Fruit fly (Drosophila melanogaster) whole organism, embryonic: ENCODE measurements around the gene Kal1.

Experiments used
- Adf1 ChIP-seq: fragments of 200-800 bp; sonication (Bioruptor generic); IDR thresholded peaks from 2 replicates; pipeline ENCODE4 v1.3.6; 2022; ENCODE audit warnings: missing biosample characterization, missing genetic modification characterization
- Awh ChIP-seq: fragments of 200-800 bp; sonication (Bioruptor generic); IDR thresholded peaks from 2 replicates; pipeline ENCODE4, ENCODE4 v1.3.6; 2022; ENCODE audit warnings: missing biosample characterization, missing genetic modification characterization
- CG1024 ChIP-seq: fragments of 200-800 bp; sonication (Bioruptor generic); IDR thresholded peaks from 2 replicates; pipeline ENCODE4 v1.3.6; 2022; ENCODE audit warnings: missing biosample characterization, missing genetic modification characterization
- CG10321 ChIP-seq: fragments of 200-800 bp; sonication (Bioruptor generic); IDR thresholded peaks from 2 replicates; pipeline ENCODE4 v1.3.6; 2022; ENCODE audit warnings: missing biosample characterization, missing genetic modification characterization
- CG10543 ChIP-seq: fragments of 200-800 bp; sonication (Bioruptor generic); optimal IDR thresholded peaks from 3 replicates; lab custom pipeline; 2017; ENCODE audit warnings: missing biosample characterization, mild to moderate bottlenecking, missing genetic modification characterization, moderate library complexity
- CG12769 ChIP-seq: fragments of 200-800 bp; sonication (Bioruptor generic); optimal IDR thresholded peaks from 2 replicates; lab custom pipeline; 2019; ENCODE audit warnings: missing biosample characterization, mild to moderate bottlenecking, missing genetic modification characterization, moderate library complexity
- CG1647 ChIP-seq: fragments of 200-800 bp; sonication (Bioruptor generic); optimal IDR thresholded peaks from 3 replicates; lab custom pipeline; 2016; ENCODE audit warnings: missing biosample characterization, missing genetic modification characterization
- CG17359 ChIP-seq: fragments of 200-800 bp; sonication (Bioruptor generic); optimal IDR thresholded peaks from 3 replicates; lab custom pipeline; 2018; ENCODE audit warnings: missing biosample characterization, mild to moderate bottlenecking, missing genetic modification characterization, moderate library complexity
- CG17568 ChIP-seq: fragments of 200-800 bp; sonication (Bioruptor generic); optimal IDR thresholded peaks from 2 replicates; lab custom pipeline; 2018; ENCODE audit warnings: missing biosample characterization, mild to moderate bottlenecking, missing genetic modification characterization, moderate library complexity
- CG18599 ChIP-seq: fragments of 200-800 bp; sonication (Bioruptor generic); optimal IDR thresholded peaks from 3 replicates; lab custom pipeline; 2017; ENCODE audit warnings: missing biosample characterization, missing genetic modification characterization, mild to moderate bottlenecking, moderate library complexity, missing genetic modification reagents
- CG3065 ChIP-seq: fragments of 200-800 bp; sonication (Bioruptor generic); optimal IDR thresholded peaks from 2 replicates; lab custom pipeline; 2016; ENCODE audit warnings: missing biosample characterization, missing genetic modification characterization
- CG31224 ChIP-seq: fragments of 200-800 bp; sonication (Bioruptor generic); IDR thresholded peaks from 2 replicates; pipeline ENCODE4 v1.3.6; 2022; ENCODE audit warnings: missing biosample characterization, missing genetic modification characterization
- CG3995 ChIP-seq: fragments of 200-800 bp; sonication (Bioruptor generic); optimal IDR thresholded peaks from 3 replicates; lab custom pipeline; 2016; ENCODE audit warnings: missing biosample characterization, missing genetic modification characterization
- CG6254 ChIP-seq: fragments of 200-800 bp; sonication (Bioruptor generic); optimal IDR thresholded peaks from 3 replicates; lab custom pipeline; 2017; ENCODE audit warnings: mild to moderate bottlenecking, missing biosample characterization, missing genetic modification reagents, missing genetic modification characterization
- CG6272 ChIP-seq: fragments of 200-800 bp; sonication (Bioruptor generic); IDR thresholded peaks from 2 replicates; pipeline ENCODE4 v1.3.6; 2022; ENCODE audit warnings: missing biosample characterization, missing genetic modification characterization
- CG7786 ChIP-seq: fragments of 200-800 bp; sonication (Bioruptor generic); optimal IDR thresholded peaks from 2 replicates; lab custom pipeline; 2016; ENCODE audit warnings: missing biosample characterization, missing genetic modification characterization
- CG9797 ChIP-seq: fragments of 200-800 bp; sonication (Bioruptor generic); optimal IDR thresholded peaks from 3 replicates; lab custom pipeline; 2018; ENCODE audit warnings: missing biosample characterization, mild to moderate bottlenecking, missing genetic modification characterization
- CG9817 ChIP-seq: fragments of 200-800 bp; sonication (Bioruptor generic); optimal IDR thresholded peaks from 2 replicates; lab custom pipeline; 2018; ENCODE audit warnings: missing biosample characterization, mild to moderate bottlenecking, missing genetic modification characterization, moderate library complexity
- CrebB ChIP-seq: fragments of 200-800 bp; sonication (Bioruptor generic); optimal IDR thresholded peaks from 3 replicates; lab custom pipeline; 2018; ENCODE audit warnings: missing biosample characterization, mild to moderate bottlenecking, missing genetic modification characterization
- Doc3 ChIP-seq: fragments of 200-800 bp; sonication (Bioruptor generic); IDR thresholded peaks from 3 replicates; pipeline ENCODE4 v1.3.6; 2022; ENCODE audit warnings: missing biosample characterization, missing genetic modification characterization; ENCODE audit not compliant: partially characterized antibody
- Dref ChIP-seq: fragments of 200-800 bp; sonication (Bioruptor generic); IDR thresholded peaks from 2 replicates; pipeline ENCODE4 v1.3.6; 2022; ENCODE audit warnings: missing biosample characterization, missing genetic modification characterization
- Gsc ChIP-seq: fragments of 200-800 bp; sonication (Bioruptor generic); IDR thresholded peaks from 2 replicates; pipeline ENCODE4 v1.3.6; 2022; ENCODE audit warnings: missing biosample characterization, missing genetic modification characterization
- MESR4 ChIP-seq: fragments of 200-800 bp; sonication (Bioruptor generic); optimal IDR thresholded peaks from 2 replicates; lab custom pipeline; 2018; ENCODE audit warnings: missing biosample characterization, mild to moderate bottlenecking, missing genetic modification characterization, moderate library complexity
- Meics ChIP-seq: fragments of 200-800 bp; sonication (Bioruptor generic); optimal IDR thresholded peaks from 2 replicates; lab custom pipeline; 2017; ENCODE audit warnings: missing biosample characterization, mild to moderate bottlenecking, missing genetic modification characterization
- NC2α ChIP-seq: fragments of 200-800 bp; sonication (Bioruptor generic); optimal IDR thresholded peaks from 2 replicates; lab custom pipeline; 2016; ENCODE audit warnings: missing biosample characterization, missing genetic modification characterization
- Neu2 ChIP-seq: fragments of 200-800 bp; sonication (Bioruptor generic); optimal IDR thresholded peaks from 3 replicates; lab custom pipeline; 2016; ENCODE audit warnings: missing biosample characterization, missing genetic modification characterization, borderline replicate concordance
- Side ChIP-seq: fragments of 200-800 bp; sonication (Bioruptor generic); optimal IDR thresholded peaks from 2 replicates; lab custom pipeline; 2016; ENCODE audit warnings: missing biosample characterization, missing genetic modification characterization
- Trl ChIP-seq, 3 experiments: fragments of >200 bp in 2 of 3; fragments of 200-800 bp in 1 of 3; sonication (Bioruptor generic) in 1 of 3; optimal IDR thresholded peaks; 2 replicates in 1 of 3; 3 replicates in 2 of 3; lab custom pipeline; 2016 to 2017; ENCODE audit warnings: missing biosample characterization in 1 of 3, missing genetic modification characterization in 1 of 3
- ab ChIP-seq: fragments of 200-800 bp; sonication (Bioruptor generic); optimal IDR thresholded peaks from 2 replicates; lab custom pipeline; 2016; ENCODE audit warnings: missing biosample characterization, missing genetic modification characterization
- abd-A ChIP-seq: fragments of 200-800 bp; sonication (Bioruptor generic); optimal IDR thresholded peaks from 3 replicates; lab custom pipeline; 2019; ENCODE audit warnings: missing biosample characterization, mild to moderate bottlenecking, missing genetic modification characterization, moderate library complexity
- amos ChIP-seq: fragments of 200-800 bp; sonication (Bioruptor generic); IDR thresholded peaks from 2 replicates; pipeline ENCODE4 v1.3.6; 2022; ENCODE audit warnings: missing biosample characterization, missing genetic modification characterization; ENCODE audit not compliant: partially characterized antibody
- ap ChIP-seq: fragments of 200-800 bp; sonication (Bioruptor generic); IDR thresholded peaks from 2 replicates; pipeline ENCODE4 v1.3.6; 2022; ENCODE audit warnings: missing biosample characterization, missing genetic modification characterization
- ato ChIP-seq: fragments of 200-800 bp; sonication (Bioruptor generic); IDR thresholded peaks from 2 replicates; pipeline ENCODE4 v1.3.6; 2022; ENCODE audit warnings: missing biosample characterization, missing genetic modification characterization; ENCODE audit not compliant: partially characterized antibody
- chn ChIP-seq: fragments of 200-800 bp; sonication (Bioruptor generic); optimal IDR thresholded peaks from 2 replicates; lab custom pipeline; 2016; ENCODE audit warnings: missing biosample characterization, missing genetic modification characterization
- corto ChIP-seq: fragments of 200-800 bp; sonication (Bioruptor generic); optimal IDR thresholded peaks from 2 replicates; lab custom pipeline; 2016; ENCODE audit warnings: missing biosample characterization, mild to moderate bottlenecking, missing genetic modification characterization, moderate library complexity
- croc ChIP-seq: fragments of 200-800 bp; sonication (Bioruptor generic); conservative IDR thresholded peaks from 3 replicates; pipeline ENCODE4 v1.3.6; 2022; ENCODE audit warnings: missing biosample characterization, missing genetic modification characterization
- crp ChIP-seq, 2 experiments: fragments of 200-800 bp; sonication (Bioruptor generic); optimal IDR thresholded peaks; 2 replicates in 1 of 2; 3 replicates in 1 of 2; lab custom pipeline; 2017; ENCODE audit warnings: missing biosample characterization in 2 of 2, missing genetic modification characterization in 2 of 2, mild to moderate bottlenecking in 1 of 2, moderate library complexity in 1 of 2
- dan ChIP-seq: fragments of 200-800 bp; sonication (Bioruptor generic); IDR thresholded peaks from 2 replicates; pipeline ENCODE4 v1.3.6; 2022; ENCODE audit warnings: missing biosample characterization, missing genetic modification characterization
- dmrt99B ChIP-seq: fragments of 200-800 bp; sonication (Bioruptor generic); optimal IDR thresholded peaks from 2 replicates; lab custom pipeline; 2018; ENCODE audit warnings: missing biosample characterization, mild to moderate bottlenecking, missing genetic modification characterization, moderate library complexity
- fru ChIP-seq: fragments of >200 bp; optimal IDR thresholded peaks from 2 replicates; lab custom pipeline; 2017
- gcm ChIP-seq: fragments of 200-800 bp; sonication (Bioruptor generic); optimal IDR thresholded peaks from 2 replicates; lab custom pipeline; 2019; ENCODE audit warnings: missing biosample characterization, mild to moderate bottlenecking, missing genetic modification characterization, moderate library complexity
- grau ChIP-seq: fragments of 200-800 bp; optimal IDR thresholded peaks from 3 replicates; lab custom pipeline; 2019; ENCODE audit warnings: missing biosample characterization, mild to moderate bottlenecking, missing genetic modification characterization, moderate library complexity
- h ChIP-seq: fragments of >200 bp; optimal IDR thresholded peaks from 2 replicates; lab custom pipeline; 2017
- nau ChIP-seq: fragments of 200-800 bp; sonication (Bioruptor generic); optimal IDR thresholded peaks from 3 replicates; lab custom pipeline; 2017; ENCODE audit warnings: missing biosample characterization, mild to moderate bottlenecking, missing genetic modification characterization, missing genetic modification reagents
- ranshi ChIP-seq: fragments of 200-800 bp; sonication (Bioruptor generic); IDR thresholded peaks from 2 replicates; pipeline ENCODE4 v1.3.6; 2022; ENCODE audit warnings: missing biosample characterization, missing genetic modification characterization
- sr ChIP-seq: fragments of 200-800 bp; sonication (Bioruptor generic); IDR thresholded peaks from 3 replicates; pipeline ENCODE4 v1.3.6; 2022; ENCODE audit warnings: missing biosample characterization, missing genetic modification characterization
- tap ChIP-seq: fragments of 200-800 bp; optimal IDR thresholded peaks from 3 replicates; lab custom pipeline; 2019; ENCODE audit warnings: missing biosample characterization, mild to moderate bottlenecking, missing genetic modification characterization, moderate library complexity
- tup ChIP-seq: fragments of 200-800 bp; sonication (Bioruptor generic); optimal IDR thresholded peaks from 2 replicates; lab custom pipeline; 2016; ENCODE audit warnings: missing biosample characterization, mild to moderate bottlenecking, missing genetic modification characterization, moderate library complexity
- unpg ChIP-seq: fragments of 200-800 bp; sonication (Bioruptor generic); optimal IDR thresholded peaks from 3 replicates; lab custom pipeline; 2018; ENCODE audit warnings: missing biosample characterization, mild to moderate bottlenecking, missing genetic modification characterization, moderate library complexity

The Kal1 gene

DNA sequence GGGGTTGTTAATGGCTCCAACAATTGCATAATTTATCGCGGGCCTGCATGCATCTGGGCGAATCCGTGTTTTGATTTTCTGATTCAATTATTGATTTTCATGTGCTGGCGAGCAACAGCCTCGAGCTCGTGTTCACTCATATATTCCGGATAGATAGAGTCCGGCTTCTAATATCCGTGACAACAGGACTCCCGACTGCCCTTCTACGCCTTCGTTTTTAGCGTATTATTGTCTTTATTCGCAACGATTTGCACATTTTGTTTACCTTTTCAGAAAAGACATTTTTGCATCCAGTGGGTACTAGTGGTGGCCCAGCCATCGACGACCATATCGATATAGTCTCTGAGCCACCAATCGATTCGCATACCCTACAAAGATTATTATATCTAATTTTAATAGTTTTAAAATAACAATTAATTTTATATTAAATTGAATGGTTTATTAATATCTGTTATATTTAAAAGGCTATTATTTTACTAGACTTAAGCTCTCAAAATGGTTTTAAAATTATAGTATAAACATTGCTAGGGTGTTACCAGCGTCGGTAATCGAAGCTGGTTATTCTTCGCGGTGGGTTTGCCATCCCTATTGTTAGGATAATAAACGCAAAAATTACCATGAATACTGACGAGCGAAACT, 20.1 kb downstream of the Kal1 start, which contains the start of the genes Myo95E and TBC1d7 (continued):
- peak; percentile 70 for TF ChIP-seq chn
- peak; percentile 86 for TF ChIP-seq CG1024
- peak; percentile 69 for TF ChIP-seq CG10321 (GFP tag; lab: Robert Waterston, UW)
- TF ChIP-seq Doc3 (GFP tag; lab: Robert Waterston, UW), result peak; percentile 57; the same call in 2 of the 3 replicates
- TF ChIP-seq CG1647 (GFP tag; lab: Kevin White, UChicago), result peak; percentile 53
- TF ChIP-seq CG6272 (GFP tag; lab: Robert Waterston, UW), result peak; percentile 96
- no peak for TF ChIP-seq NC2α (GFP tag; lab: Kevin White, UChicago)
- no peak for TF ChIP-seq fru (lab: Kevin White, UChicago)
- TF ChIP-seq CG3995 (GFP tag; lab: Kevin White, UChicago), result peak; percentile 70
- peak; percentile 46 for TF ChIP-seq CG9797 (GFP tag; lab: Kevin White, UChicago)
- no peak for TF ChIP-seq tap (tag; lab: Kevin White, UChicago)
- TF ChIP-seq CrebB (tag; lab: Kevin White, UChicago), result peak; percentile 60
- peak; percentile 39; the same call in 1 of the 3 replicates for TF ChIP-seq sr (GFP tag; lab: Robert Waterston, UW)
- TF ChIP-seq nau (GFP tag; lab: Kevin White, UChicago), result no peak
- TF ChIP-seq corto (GFP tag; lab: Kevin White, UChicago), result peak; percentile 35
- TF ChIP-seq Gsc (GFP tag; lab: Robert Waterston, UW), result peak; percentile 69; the same call in 1 of the 2 replicates
- peak; percentile 83 for TF ChIP-seq CG9817 (tag; lab: Kevin White, UChicago)
- no peak for TF ChIP-seq Neu2 (GFP tag; lab: Kevin White, UChicago)
- no peak for TF ChIP-seq abd-A (tag; lab: Kevin White, UChicago)
- peak; percentile 89 for TF ChIP-seq unpg (GFP tag; lab: Kevin White, UChicago)
- TF ChIP-seq tup (GFP tag; lab: Kevin White, UChicago), result peak; percentile 52
- peak; percentile 92 for TF ChIP-seq Awh (GFP tag; lab: Robert Waterston, UW)
- no peak for TF ChIP-seq CG17568
- peak; percentile 83 for TF ChIP-seq CG31224 (GFP tag; lab: Robert Waterston, UW)
- peak; percentile 29 for TF ChIP-seq MESR4 (GFP tag; lab: Kevin White, UChicago)
- no peak for TF ChIP-seq dmrt99B (tag; lab: Kevin White, UChicago)
- TF ChIP-seq Meics (GFP tag; lab: Kevin White, UChicago), result peak; percentile 88
- peak; percentile 61 for TF ChIP-seq CG6254 (GFP tag; lab: Kevin White, UChicago)
- peak in 1 of 2 experiments; percentile 53 for TF ChIP-seq crp (GFP tag; optimal IDR thresholded peaks at IDR 0.05; lab: Kevin White, UChicago)
- no peak for TF ChIP-seq CG18599 (GFP tag; lab: Kevin White, UChicago)
- TF ChIP-seq CG7786 (GFP tag; lab: Kevin White, UChicago), result peak; percentile 15
- no peak for TF ChIP-seq h
- peak; percentile 93 for TF ChIP-seq croc
- TF ChIP-seq Trl (optimal IDR thresholded peaks at IDR 0.05; lab: Kevin White, UChicago), result no peak
- TF ChIP-seq Trl (GFP tag; optimal IDR thresholded peaks at IDR 0.05; lab: Kevin White, UChicago), result peak; percentile 46
- peak; percentile 93 for TF ChIP-seq ranshi
- TF ChIP-seq CG12769 (tag; lab: Kevin White, UChicago), result no peak
- peak; percentile 88 for TF ChIP-seq CG17359
- peak; percentile 26 for TF ChIP-seq CG3065 (GFP tag; lab: Kevin White, UChicago)
- peak; percentile 93 for TF ChIP-seq ap (GFP tag; lab: Robert Waterston, UW)
- TF ChIP-seq ato (GFP tag; lab: Robert Waterston, UW), result no peak
- TF ChIP-seq amos, result peak; percentile 59
- peak; percentile 65; the same call in 1 of the 2 replicates for TF ChIP-seq Adf1
- TF ChIP-seq Dref (GFP tag; lab: Robert Waterston, UW), result peak; percentile 68
- peak; percentile 89 for TF ChIP-seq grau
- TF ChIP-seq Side, result no peak
- no peak for TF ChIP-seq gcm (GFP tag; lab: Kevin White, UChicago)
- peak; percentile 4 for TF ChIP-seq ab (GFP tag; lab: Kevin White, UChicago)
- peak; percentile 68 for TF ChIP-seq dan (GFP tag; lab: Robert Waterston, UW)
- TF ChIP-seq CG10543 (GFP tag; lab: Kevin White, UChicago), result no peak
